Worm (Caenorhabditis elegans): ENCODE measurements around the gene tos-1.

The tos-1 gene

ce11 chrV:9338452-9338851 is 5.6 kb downstream of the tos-1 start (continued):
- no peak for TF ChIP-seq zip-2 (tag; optimal IDR thresholded peaks at IDR 0.05)
- no peak for TF ChIP-seq mxl-3 (GFP tag; optimal IDR thresholded peaks at IDR 0.05)
- 0 out of 2 replicates have a peak, but pooled peaks have one; percentile 36 for TF ChIP-seq dmd-8 (GFP tag; IDR thresholded peaks at IDR 0.05)
- TF ChIP-seq ztf-7 (tag; optimal IDR thresholded peaks at IDR 0.05), result no peak
- no peak for TF ChIP-seq zip-11 (GFP tag; IDR thresholded peaks at IDR 0.05)
- TF ChIP-seq F49E8.2 (tag; optimal IDR thresholded peaks at IDR 0.05; ENCODE audit: borderline replicate concordance), result no peak
- TF ChIP-seq nhr-111 (GFP tag; optimal IDR thresholded peaks at IDR 0.05), result no peak
- TF ChIP-seq dmd-9 (GFP tag; IDR thresholded peaks at IDR 0.05), result 0 out of 2 replicates have a peak, but pooled peaks have one; percentile 14
- TF ChIP-seq dpl-1 (GFP tag; optimal IDR thresholded peaks at IDR 0.05), result no peak
- TF ChIP-seq nhr-11 (tag; optimal IDR thresholded peaks at IDR 0.05), result no peak
- TF ChIP-seq spr-3 (GFP tag; optimal IDR thresholded peaks at IDR 0.05), result no peak
- no peak for TF ChIP-seq Y5F2A.4 (GFP tag; optimal IDR thresholded peaks at IDR 0.05)
- TF ChIP-seq tra-1 (GFP tag; IDR thresholded peaks at IDR 0.05), result no peak
- no peak for TF ChIP-seq php-3 (GFP tag; IDR thresholded peaks at IDR 0.05)
- no peak for TF ChIP-seq ZK546.5 (tag; optimal IDR thresholded peaks at IDR 0.05)
- no peak for TF ChIP-seq ceh-28 (tag; optimal IDR thresholded peaks at IDR 0.05)
- no peak for TF ChIP-seq tag-97 (GFP tag; IDR thresholded peaks at IDR 0.05)
- TF ChIP-seq D1046.2 (GFP tag; IDR thresholded peaks at IDR 0.05), result peak; percentile 48; the same call in 1 of the 2 replicates
- no peak for TF ChIP-seq ces-1 (GFP tag; optimal IDR thresholded peaks at IDR 0.05)
- TF ChIP-seq snpc-1.2 (GFP tag; IDR thresholded peaks at IDR 0.05), result no peak; the same call in 1 of the 2 replicates
- TF ChIP-seq nhr-6 (tag; optimal IDR thresholded peaks at IDR 0.05), result no peak
- no peak for TF ChIP-seq ceh-32 (tag; optimal IDR thresholded peaks at IDR 0.05; ENCODE audit: poor library complexity)
- no peak for TF ChIP-seq cey-2 (tag; optimal IDR thresholded peaks at IDR 0.05; ENCODE audit: borderline replicate concordance, insufficient read depth)
- no peak for TF ChIP-seq daf-16 (GFP tag; optimal IDR thresholded peaks at IDR 0.05)
- TF ChIP-seq daf-16 (tag; optimal IDR thresholded peaks at IDR 0.05), result peak; percentile 29
- no peak for TF ChIP-seq unc-39 (tag; optimal IDR thresholded peaks at IDR 0.05)
- no peak for TF ChIP-seq madf-9 (GFP tag; conservative IDR thresholded peaks at IDR 0.05)
- TF ChIP-seq lin-1 (GFP tag; IDR thresholded peaks at IDR 0.05), result no peak
- no peak for TF ChIP-seq hlh-30 (tag; optimal IDR thresholded peaks at IDR 0.05; ENCODE audit: insufficient read depth)
- 0 out of 2 replicates have a peak, but pooled peaks have one; percentile 31 for TF ChIP-seq F26F4.8 (GFP tag; conservative IDR thresholded peaks at IDR 0.05)
- no peak for TF ChIP-seq mdt-29 (GFP tag; IDR thresholded peaks at IDR 0.05)
- peak; percentile 96 for TF ChIP-seq ama-1 (optimal IDR thresholded peaks at IDR 0.05)
- no peak for TF ChIP-seq lin-15B (tag; optimal IDR thresholded peaks at IDR 0.05)
- no peak for TF ChIP-seq pha-4 (GFP tag; IDR thresholded peaks at IDR 0.05)
- no peak for TF ChIP-seq pha-4 (tag; optimal IDR thresholded peaks at IDR 0.05)
- peak; percentile 64 for TF ChIP-seq mes-2 (tag; optimal IDR thresholded peaks at IDR 0.05; ENCODE audit: poor library complexity, severe bottlenecking)
- no peak for TF ChIP-seq daf-12 (tag; optimal IDR thresholded peaks at IDR 0.05)
- TF ChIP-seq madf-5 (GFP tag; IDR thresholded peaks at IDR 0.05), result no peak
- peak; percentile 59 for TF ChIP-seq nhr-102 (tag; optimal IDR thresholded peaks at IDR 0.05)
- peak; percentile 71 for TF ChIP-seq egl-43 (GFP tag; IDR thresholded peaks at IDR 0.05)
- no peak for TF ChIP-seq lin-39 (tag; optimal IDR thresholded peaks at IDR 0.05)
- TF ChIP-seq nhr-25 (tag; optimal IDR thresholded peaks at IDR 0.05; ENCODE audit: borderline replicate concordance, insufficient read depth), result peak; percentile 24
- no peak for TF ChIP-seq F37D6.2 (tag; optimal IDR thresholded peaks at IDR 0.05)
- TF ChIP-seq duxl-1 (tag; optimal IDR thresholded peaks at IDR 0.05; ENCODE audit: poor library complexity), result peak; percentile 71
- TF ChIP-seq fkh-10 (GFP tag; optimal IDR thresholded peaks at IDR 0.05), result no peak
- TF ChIP-seq ceh-20 (GFP tag; IDR thresholded peaks at IDR 0.05), result no peak
- TF ChIP-seq F44E2.7 (GFP tag; IDR thresholded peaks at IDR 0.05), result no peak
- TF ChIP-seq hif-1 (tag; optimal IDR thresholded peaks at IDR 0.05), result peak in 1 of 2 experiments; percentile 32
- TF ChIP-seq mep-1 (tag; optimal IDR thresholded peaks at IDR 0.05), result peak; percentile 52
- TF ChIP-seq nhr-10 (tag; optimal IDR thresholded peaks at IDR 0.05), result no peak
- TF ChIP-seq ceh-44 (GFP tag; IDR thresholded peaks at IDR 0.05), result no peak

All from whole organism, L4 larva.